Worm (Caenorhabditis elegans) whole organism, early embryonic: Measurements from ENCODE around the gene F46B6.12.

Experiments used
- ceh-36 ChIP-seq: sonication (generic microtip); optimal IDR thresholded peaks from 2 replicates; lab custom pipeline; 2016; ENCODE audit warnings: missing genetic modification characterization, inconsistent platforms, missing compliant biosample characterization
- scrt-1 ChIP-seq: fragments of 200-800 bp; sonication (Bioruptor generic); IDR thresholded peaks from 2 replicates; pipeline ENCODE4 v1.3.6; 2022; ENCODE audit warnings: missing genetic modification characterization, missing compliant biosample characterization
- sea-1 ChIP-seq: fragments of 200-800 bp; sonication (Bioruptor generic); conservative IDR thresholded peaks from 2 replicates; pipeline ENCODE4 v1.3.6; 2022; ENCODE audit warnings: missing genetic modification characterization, missing compliant biosample characterization
- tbx-37 ChIP-seq: fragments of 200-800 bp; sonication (Bioruptor generic); conservative IDR thresholded peaks from 2 replicates; pipeline ENCODE4 v1.3.6; 2022; ENCODE audit warnings: missing genetic modification reagents, missing genetic modification characterization, missing compliant biosample characterization

DNA sequence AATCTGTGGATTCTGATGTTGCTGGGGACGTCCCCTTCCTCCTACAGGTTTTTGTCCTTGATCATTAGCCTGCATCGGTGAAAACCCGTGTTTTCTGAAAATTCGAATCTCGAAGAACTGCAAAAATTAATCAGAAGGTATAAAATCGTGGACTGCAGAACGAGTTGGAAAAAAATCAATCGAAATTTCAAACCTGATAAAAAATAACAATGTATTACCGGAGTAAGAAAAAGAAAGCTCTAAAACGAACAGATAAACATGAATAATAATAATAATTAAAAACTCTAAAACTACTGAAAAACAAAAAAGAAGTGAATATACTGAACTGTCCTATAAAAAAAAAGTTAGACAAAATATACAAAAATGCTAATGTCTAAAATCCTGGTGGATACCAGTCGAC lies 7.3 kb upstream of the F46B6.12 start, which contains the start of gene F46B6.5:
- TF ChIP-seq tbx-37 (GFP tag; lab: Robert Waterston, UW) (no peak), ceh-36 (tag; lab: Kevin White, UChicago) (no peak), scrt-1 (GFP tag; lab: Robert Waterston, UW) (no peak), sea-1 (GFP tag; lab: Robert Waterston, UW) (no peak)
